Fruit fly (Drosophila melanogaster) Kc167 (cell line): ENCODE results near the gene CCT2.

Experiments
- Myc ChIP-seq: fragments of >200 bp; optimal IDR thresholded peaks from 2 replicates; lab custom pipeline; 2017; ENCODE audit warnings: missing external identifiers
- Sin3A ChIP-seq: fragments of >200 bp; optimal IDR thresholded peaks from 2 replicates; lab custom pipeline; 2018; ENCODE audit warnings: missing external identifiers
- h ChIP-seq: fragments of >200 bp; optimal IDR thresholded peaks from 3 replicates; lab custom pipeline; 2018; ENCODE audit warnings: missing external identifiers
- insv ChIP-seq: fragments of >200 bp; optimal IDR thresholded peaks from 3 replicates; lab custom pipeline; 2018; ENCODE audit warnings: missing external identifiers
- psq ChIP-seq: fragments of >200 bp; optimal IDR thresholded peaks from 2 replicates; lab custom pipeline; 2017; ENCODE audit warnings: missing external identifiers
- ttk ChIP-seq: sonication (Bioruptor generic); optimal IDR thresholded peaks from 2 replicates; lab custom pipeline; 2017; ENCODE audit warnings: missing external identifiers

The CCT2 gene

DNA sequence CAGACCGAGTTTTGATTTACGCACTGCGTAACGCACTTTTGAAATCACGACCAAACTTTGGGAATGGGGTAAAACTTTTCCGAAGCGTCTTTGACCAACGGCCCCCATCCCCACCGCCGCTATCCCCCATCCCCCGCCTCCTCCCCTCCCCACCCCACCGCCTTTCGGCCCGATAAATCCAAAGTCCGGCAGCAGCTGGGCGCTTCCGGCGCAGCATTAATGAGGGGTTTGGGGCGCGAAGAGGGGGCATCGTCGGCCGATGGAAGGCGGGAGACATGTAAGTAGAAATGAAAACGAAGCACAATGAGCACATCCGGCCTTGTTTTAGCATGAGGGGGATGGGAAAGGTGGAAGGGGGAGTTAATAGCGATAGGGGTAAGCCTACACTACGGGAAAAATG, 49.8 kb downstream of the CCT2 start:
- TF ChIP-seq Sin3A (lab: Kevin White, UChicago) (no peak), ttk (lab: Kevin White, UChicago) (no peak), insv (no peak), psq (lab: Kevin White, UChicago) (no peak), h (lab: Kevin White, UChicago) (no peak), Myc (lab: Kevin White, UChicago) (no peak)

DNA sequence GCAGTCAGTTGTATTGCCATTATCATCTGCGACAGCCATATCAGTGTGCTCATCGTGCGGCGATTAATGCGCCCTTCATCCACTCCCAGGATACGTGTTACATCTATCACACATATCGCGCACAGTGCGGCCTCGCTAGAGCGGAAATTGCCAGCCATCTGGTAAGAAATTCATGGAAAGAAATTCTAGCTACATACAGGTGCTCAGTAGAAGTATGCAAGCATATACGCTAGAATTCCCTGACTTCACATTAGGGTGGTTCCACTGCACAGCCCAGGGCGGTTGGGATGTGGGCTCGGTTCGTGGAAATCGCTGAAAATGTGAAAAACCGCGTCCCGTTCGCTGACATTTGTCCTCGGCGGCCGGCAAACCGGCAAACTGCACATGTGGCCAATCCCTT, 51.9 kb downstream of the CCT2 start:
- TF ChIP-seq Myc (lab: Kevin White, UChicago) (no peak), psq (lab: Kevin White, UChicago) (no peak), insv (no peak), Sin3A (lab: Kevin White, UChicago) (no peak), h (lab: Kevin White, UChicago) (no peak), ttk (lab: Kevin White, UChicago) (no peak)

DNA sequence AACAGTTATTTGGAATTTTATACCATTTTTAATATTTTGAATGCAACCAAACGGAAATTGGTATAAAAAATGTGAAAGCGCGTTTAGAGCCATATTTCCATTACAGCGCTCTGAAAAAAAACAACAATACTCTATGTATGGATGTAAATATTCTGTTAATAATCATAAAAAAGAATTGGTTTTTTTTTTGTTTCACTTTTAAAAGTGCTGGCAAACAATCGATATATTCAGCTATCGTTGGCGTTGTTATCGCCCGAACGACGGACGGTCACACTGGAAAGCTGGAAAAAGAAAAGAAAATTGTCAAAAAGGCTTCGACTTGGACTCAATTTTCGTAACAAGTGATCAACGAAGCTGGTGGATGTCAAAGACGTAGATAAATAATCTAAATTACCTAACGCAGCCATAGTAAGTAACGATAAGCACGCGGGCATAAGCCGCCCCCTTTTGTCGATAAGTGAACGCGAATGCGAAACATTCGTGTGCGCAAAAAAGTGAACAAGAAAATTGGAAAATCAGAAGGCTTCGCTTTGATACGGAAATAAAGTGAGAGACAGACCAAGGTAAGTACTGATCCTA, 53.0 kb downstream of the CCT2 start, which contains the start of gene CG7065:
CG7065 (plus strand) TSS at position 270 of the 579 bp plus-strand sequence.
- no peak for TF ChIP-seq insv
- no peak for TF ChIP-seq h (lab: Kevin White, UChicago)
- TF ChIP-seq ttk (lab: Kevin White, UChicago) = no peak
- TF ChIP-seq Sin3A (lab: Kevin White, UChicago) = no peak
- no peak for TF ChIP-seq psq (lab: Kevin White, UChicago)
- no peak for TF ChIP-seq Myc (lab: Kevin White, UChicago)
